Worm (Caenorhabditis elegans) whole organism, young adult: ENCODE data around the gene K08H2.10.

Source experiments
- K12H6.12 ChIP-seq: fragments of 200-800 bp; sonication (Bioruptor generic); optimal IDR thresholded peaks from 2 replicates; lab custom pipeline; 2018; ENCODE audit warnings: mild to moderate bottlenecking, missing genetic modification characterization, missing compliant biosample characterization
- T07F8.4 ChIP-seq: sonication (generic microtip); optimal IDR thresholded peaks from 2 replicates; lab custom pipeline; 2016; ENCODE audit warnings: mild to moderate bottlenecking, missing genetic modification characterization, moderate library complexity, missing compliant biosample characterization
- attf-6 ChIP-seq: fragments of 200-800 bp; sonication (Bioruptor generic); IDR thresholded peaks from 2 replicates; pipeline ENCODE4 v1.3.6; 2022; ENCODE audit warnings: missing genetic modification reagents, missing genetic modification characterization, missing compliant biosample characterization
- cebp-2 ChIP-seq: fragments of 200-800 bp; sonication (Bioruptor generic); IDR thresholded peaks from 2 replicates; pipeline ENCODE4 v1.3.6; 2022; ENCODE audit warnings: missing genetic modification characterization, missing compliant biosample characterization
- ekl-4 ChIP-seq: fragments of 200-800 bp; sonication (Bioruptor generic); IDR thresholded peaks from 2 replicates; pipeline ENCODE4 v1.3.6; 2022; ENCODE audit warnings: missing genetic modification reagents, missing genetic modification characterization, missing compliant biosample characterization
- hlh-26 ChIP-seq: fragments of 200-800 bp; sonication (Bioruptor generic); conservative IDR thresholded peaks from 2 replicates; pipeline ENCODE4 v1.3.6; 2022; ENCODE audit warnings: missing genetic modification reagents, missing genetic modification characterization, missing compliant biosample characterization
- hmg-20 ChIP-seq: fragments of 200-800 bp; sonication (Bioruptor generic); IDR thresholded peaks from 2 replicates; pipeline ENCODE4 v1.3.6; 2022; ENCODE audit warnings: missing genetic modification reagents, missing genetic modification characterization, missing compliant biosample characterization
- lin-35 ChIP-seq, 3 experiments: fragments of 150-350 bp in 2 of 3; sonication (generic microtip) in 1 of 3; optimal IDR thresholded peaks; 2 replicates each; lab custom pipeline; 2014 to 2018; ENCODE audit warnings: missing biosample characterization in 3 of 3, missing genetic modification characterization in 3 of 3, missing genetic modification reagents in 3 of 3
- nhr-90 ChIP-seq: sonication (generic microtip); optimal IDR thresholded peaks from 2 replicates; lab custom pipeline; 2016; ENCODE audit warnings: missing genotype, mild to moderate bottlenecking, missing genetic modification characterization, missing compliant biosample characterization
- unc-62 ChIP-seq: fragments of 150-350 bp; optimal IDR thresholded peaks from 2 replicates; lab custom pipeline; 2014; ENCODE audit warnings: missing biosample characterization, missing genetic modification reagents, missing genetic modification characterization

ce11 chrX:13267230-13267629 lies 9.6 kb downstream of the K08H2.10 start, which contains the start of gene cyp-14A1:
- TF ChIP-seq K12H6.12 (no peak), ekl-4 (GFP tag; lab: Robert Waterston, UW) (no peak), T07F8.4 (tag; lab: Kevin White, UChicago) (no peak), nhr-90 (no peak), attf-6 (no peak), cebp-2 (GFP tag; lab: Robert Waterston, UW) (no peak), hlh-26 (no peak), unc-62 (GFP tag; lab: Kevin White, UChicago) (no peak), lin-35 (GFP tag; optimal IDR thresholded peaks at IDR 0.05; lab: Kevin White, UChicago) (no peak), hmg-20 (GFP tag; lab: Robert Waterston, UW) (no peak)
